Fruit fly (Drosophila melanogaster) whole organism, embryonic: ENCODE results near the gene CG14300.
A peak's percentile ranks its signal among the peaks of the same experiment; 100 is the strongest.

Source experiments
- BEAF-32 ChIP-seq: fragments of 200-800 bp; sonication (Bioruptor generic); optimal IDR thresholded peaks from 3 replicates; lab custom pipeline; 2017; ENCODE audit warnings: missing biosample characterization, missing genetic modification characterization, mild to moderate bottlenecking, moderate library complexity, missing genetic modification reagents
- Bgb ChIP-seq: fragments of 200-800 bp; sonication (Bioruptor generic); IDR thresholded peaks from 2 replicates; pipeline ENCODE4 v1.3.6; 2022; ENCODE audit warnings: missing biosample characterization, missing genetic modification characterization; ENCODE audit not compliant: partially characterized antibody
- CG10274 ChIP-seq: fragments of 200-800 bp; sonication (Bioruptor generic); optimal IDR thresholded peaks from 3 replicates; lab custom pipeline; 2017; ENCODE audit warnings: missing biosample characterization, mild to moderate bottlenecking, missing genetic modification characterization
- CG11093 ChIP-seq: fragments of 200-800 bp; sonication (Bioruptor generic); IDR thresholded peaks from 3 replicates; pipeline ENCODE4 v1.3.6; 2022; ENCODE audit warnings: missing biosample characterization, missing genetic modification characterization
- CG12155 ChIP-seq: fragments of 200-800 bp; sonication (Bioruptor generic); optimal IDR thresholded peaks from 3 replicates; lab custom pipeline; 2016; ENCODE audit warnings: missing biosample characterization, missing genetic modification characterization
- CG13894 ChIP-seq: fragments of 200-800 bp; sonication (Bioruptor generic); optimal IDR thresholded peaks from 3 replicates; lab custom pipeline; 2018; ENCODE audit warnings: missing biosample characterization, mild to moderate bottlenecking, missing genetic modification characterization, moderate library complexity
- CG15514 ChIP-seq: fragments of 200-800 bp; sonication (Bioruptor generic); optimal IDR thresholded peaks from 3 replicates; lab custom pipeline; 2017; ENCODE audit warnings: missing biosample characterization, missing genetic modification characterization, mild to moderate bottlenecking, moderate library complexity, missing genetic modification reagents
- CG1647 ChIP-seq: fragments of 200-800 bp; sonication (Bioruptor generic); optimal IDR thresholded peaks from 3 replicates; lab custom pipeline; 2016; ENCODE audit warnings: missing biosample characterization, missing genetic modification characterization
- CG17802 ChIP-seq: fragments of 200-800 bp; sonication (Bioruptor generic); optimal IDR thresholded peaks from 2 replicates; lab custom pipeline; 2018; ENCODE audit warnings: missing biosample characterization, mild to moderate bottlenecking, missing genetic modification characterization, moderate library complexity
- CG17829 ChIP-seq: fragments of 200-800 bp; optimal IDR thresholded peaks from 2 replicates; lab custom pipeline; 2019; ENCODE audit warnings: missing biosample characterization, mild to moderate bottlenecking, missing genetic modification characterization, moderate library complexity
- CG17912 ChIP-seq: fragments of 200-800 bp; sonication (Bioruptor generic); optimal IDR thresholded peaks from 2 replicates; lab custom pipeline; 2018; ENCODE audit warnings: missing biosample characterization, mild to moderate bottlenecking, missing genetic modification characterization
- CG2712 ChIP-seq: fragments of 200-800 bp; optimal IDR thresholded peaks from 3 replicates; lab custom pipeline; 2019; ENCODE audit warnings: missing biosample characterization, mild to moderate bottlenecking, missing genetic modification characterization, moderate library complexity
- CG34224 ChIP-seq: fragments of 200-800 bp; sonication (Bioruptor generic); IDR thresholded peaks from 3 replicates; pipeline ENCODE4 v1.3.6; 2022; ENCODE audit warnings: missing biosample characterization, missing genetic modification characterization; ENCODE audit not compliant: partially characterized antibody
- CG4404 ChIP-seq: fragments of 200-800 bp; sonication (Bioruptor generic); IDR thresholded peaks from 2 replicates; pipeline ENCODE4 v1.3.6; 2022; ENCODE audit warnings: missing biosample characterization, missing genetic modification characterization
- CG4707 ChIP-seq: fragments of 200-800 bp; sonication (Bioruptor generic); optimal IDR thresholded peaks from 2 replicates; lab custom pipeline; 2018; ENCODE audit warnings: missing biosample characterization, mild to moderate bottlenecking, missing genetic modification characterization, moderate library complexity
- CG6254 ChIP-seq: fragments of 200-800 bp; sonication (Bioruptor generic); optimal IDR thresholded peaks from 3 replicates; lab custom pipeline; 2017; ENCODE audit warnings: mild to moderate bottlenecking, missing biosample characterization, missing genetic modification reagents, missing genetic modification characterization
- CG6854 ChIP-seq: fragments of 200-800 bp; sonication (Bioruptor generic); optimal IDR thresholded peaks from 3 replicates; lab custom pipeline; 2017; ENCODE audit warnings: missing biosample characterization, mild to moderate bottlenecking, missing genetic modification characterization
- CG8290 ChIP-seq, 3 experiments: fragments of 200-800 bp; sonication (Bioruptor generic); optimal IDR thresholded peaks; 2 replicates each; lab custom pipeline; 2016 to 2019; ENCODE audit warnings: missing biosample characterization in 3 of 3, missing genetic modification characterization in 3 of 3, mild to moderate bottlenecking in 2 of 3, moderate library complexity in 1 of 3
- CG8478 ChIP-seq: fragments of >200 bp; optimal IDR thresholded peaks from 2 replicates; lab custom pipeline; 2018
- CG9727 ChIP-seq: fragments of 200-800 bp; sonication (Bioruptor generic); optimal IDR thresholded peaks from 3 replicates; lab custom pipeline; 2017; ENCODE audit warnings: missing biosample characterization, mild to moderate bottlenecking, missing genetic modification characterization
- Dp ChIP-seq: fragments of 200-800 bp; sonication (Bioruptor generic); optimal IDR thresholded peaks from 2 replicates; lab custom pipeline; 2018; ENCODE audit warnings: missing biosample characterization, mild to moderate bottlenecking, missing genetic modification characterization, moderate library complexity
- Ets65A ChIP-seq: fragments of 200-800 bp; sonication (Bioruptor generic); peaks from one replicate; lab custom pipeline; 2016; ENCODE audit warnings: missing biosample characterization, missing genetic modification characterization
- Hmr ChIP-seq: fragments of 200-800 bp; sonication (Bioruptor generic); optimal IDR thresholded peaks from 3 replicates; lab custom pipeline; 2017; ENCODE audit warnings: mild to moderate bottlenecking, missing biosample characterization, missing genetic modification reagents, missing genetic modification characterization
- Kr ChIP-seq: fragments of 200-800 bp; sonication (Bioruptor generic); optimal IDR thresholded peaks from 2 replicates; lab custom pipeline; 2017; ENCODE audit warnings: missing biosample characterization, mild to moderate bottlenecking, missing genetic modification characterization
- Mad ChIP-seq: fragments of 200-800 bp; sonication (Bioruptor generic); optimal IDR thresholded peaks from 2 replicates; lab custom pipeline; 2016; ENCODE audit warnings: missing biosample characterization, missing genetic modification characterization
- Nf-YC ChIP-seq: fragments of 200-800 bp; optimal IDR thresholded peaks from 3 replicates; lab custom pipeline; 2019; ENCODE audit warnings: missing biosample characterization, mild to moderate bottlenecking, missing genetic modification characterization, moderate library complexity
- Ravus ChIP-seq: fragments of 200-800 bp; sonication (Bioruptor generic); IDR thresholded peaks from 2 replicates; pipeline ENCODE4 v1.3.6; 2022; ENCODE audit warnings: missing biosample characterization, missing genetic modification characterization
- Sox102F ChIP-seq: fragments of 200-800 bp; sonication (Bioruptor generic); optimal IDR thresholded peaks from 2 replicates; lab custom pipeline; 2018; ENCODE audit warnings: missing biosample characterization, mild to moderate bottlenecking, missing genetic modification characterization, moderate library complexity
- Spps ChIP-seq: fragments of 200-800 bp; sonication (Bioruptor generic); optimal IDR thresholded peaks from 2 replicates; lab custom pipeline; 2018; ENCODE audit warnings: missing biosample characterization, mild to moderate bottlenecking, missing genetic modification characterization
- Usf ChIP-seq: fragments of 200-800 bp; sonication (Bioruptor generic); optimal IDR thresholded peaks from 2 replicates; lab custom pipeline; 2017; ENCODE audit warnings: missing genotype, missing biosample characterization, missing genetic modification characterization
- Xrp1 ChIP-seq: fragments of 200-800 bp; sonication (Bioruptor generic); IDR thresholded peaks from 2 replicates; pipeline ENCODE4 v1.3.6; 2022; ENCODE audit warnings: missing biosample characterization, missing genetic modification characterization
- ac ChIP-seq: fragments of 200-800 bp; sonication (Bioruptor generic); optimal IDR thresholded peaks from 3 replicates; lab custom pipeline; 2017; ENCODE audit warnings: missing biosample characterization, mild to moderate bottlenecking, missing genetic modification characterization
- ara ChIP-seq: fragments of 200-800 bp; sonication (Bioruptor generic); IDR thresholded peaks from 2 replicates; pipeline ENCODE4 v1.3.6; 2022; ENCODE audit warnings: missing biosample characterization, missing genetic modification characterization
- ato ChIP-seq: fragments of 200-800 bp; sonication (Bioruptor generic); IDR thresholded peaks from 2 replicates; pipeline ENCODE4 v1.3.6; 2022; ENCODE audit warnings: missing biosample characterization, missing genetic modification characterization; ENCODE audit not compliant: partially characterized antibody
- bab2 ChIP-seq: fragments of 200-800 bp; sonication (Bioruptor generic); optimal IDR thresholded peaks from 2 replicates; lab custom pipeline; 2016; ENCODE audit warnings: missing biosample characterization, missing genetic modification characterization
- chinmo ChIP-seq: fragments of 200-800 bp; sonication (Bioruptor generic); IDR thresholded peaks from 4 replicates; pipeline ENCODE4 v1.3.6; 2022; ENCODE audit warnings: missing biosample characterization, missing genetic modification characterization; ENCODE audit not compliant: partially characterized antibody
- fd3F ChIP-seq: fragments of 200-800 bp; sonication (Bioruptor generic); optimal IDR thresholded peaks from 2 replicates; lab custom pipeline; 2018; ENCODE audit warnings: missing biosample characterization, mild to moderate bottlenecking, missing genetic modification characterization, moderate library complexity
- fd64A ChIP-seq: fragments of 200-800 bp; sonication (Bioruptor generic); optimal IDR thresholded peaks from 3 replicates; lab custom pipeline; 2018; ENCODE audit warnings: missing biosample characterization, mild to moderate bottlenecking, missing genetic modification characterization
- gt ChIP-seq: fragments of 200-800 bp; sonication (Bioruptor generic); IDR thresholded peaks from 2 replicates; pipeline ENCODE4 v1.3.6; 2022; ENCODE audit warnings: missing biosample characterization, missing genetic modification characterization
- lola ChIP-seq, 3 experiments: fragments of >200 bp in 2 of 3; fragments of 200-800 bp in 1 of 3; sonication (Bioruptor generic) in 1 of 3; optimal IDR thresholded peaks; 2 replicates each; lab custom pipeline; 2017 to 2019; ENCODE audit warnings: missing biosample characterization in 3 of 3, missing genetic modification characterization in 3 of 3, mild to moderate bottlenecking in 1 of 3, moderate library complexity in 1 of 3
- luna ChIP-seq: fragments of 200-800 bp; sonication (Bioruptor generic); optimal IDR thresholded peaks from 2 replicates; lab custom pipeline; 2016; ENCODE audit warnings: missing biosample characterization, missing genetic modification characterization
- p53 ChIP-seq: fragments of 200-800 bp; sonication (Bioruptor generic); optimal IDR thresholded peaks from 2 replicates; lab custom pipeline; 2016; ENCODE audit warnings: missing biosample characterization, missing genetic modification characterization
- pho ChIP-seq: fragments of 200-800 bp; sonication (Bioruptor generic); optimal IDR thresholded peaks from 2 replicates; lab custom pipeline; 2016; ENCODE audit warnings: missing biosample characterization, missing genetic modification characterization
- prd ChIP-seq, 3 experiments: fragments of >200 bp in 2 of 3; fragments of 200-800 bp in 1 of 3; sonication (Bioruptor generic) in 1 of 3; optimal IDR thresholded peaks in 2 of 3; IDR thresholded peaks in 1 of 3; 2 replicates in 2 of 3; 3 replicates in 1 of 3; pipeline versions ENCODE4 v1.3.6 to Lab custom; 2017 to 2022; ENCODE audit warnings: missing biosample characterization in 1 of 3, missing genetic modification characterization in 1 of 3
- pzg ChIP-seq: fragments of 200-800 bp; sonication (Bioruptor generic); optimal IDR thresholded peaks from 3 replicates; lab custom pipeline; 2018; ENCODE audit warnings: missing biosample characterization, mild to moderate bottlenecking, missing genetic modification characterization, moderate library complexity
- run ChIP-seq: fragments of 200-800 bp; sonication (Bioruptor generic); optimal IDR thresholded peaks from 3 replicates; lab custom pipeline; 2018; ENCODE audit warnings: missing biosample characterization, mild to moderate bottlenecking, missing genetic modification characterization
- sima ChIP-seq: fragments of 200-800 bp; sonication (Bioruptor generic); optimal IDR thresholded peaks from 2 replicates; lab custom pipeline; 2016; ENCODE audit warnings: missing biosample characterization, missing genetic modification characterization
- stwl ChIP-seq: fragments of 200-800 bp; sonication (Bioruptor generic); optimal IDR thresholded peaks from 3 replicates; lab custom pipeline; 2018; ENCODE audit warnings: missing biosample characterization, mild to moderate bottlenecking, missing genetic modification characterization, moderate library complexity
- trem ChIP-seq: fragments of 200-800 bp; optimal IDR thresholded peaks from 3 replicates; lab custom pipeline; 2019; ENCODE audit warnings: missing biosample characterization, mild to moderate bottlenecking, missing genetic modification characterization, moderate library complexity
- unpg ChIP-seq: fragments of 200-800 bp; sonication (Bioruptor generic); optimal IDR thresholded peaks from 3 replicates; lab custom pipeline; 2018; ENCODE audit warnings: missing biosample characterization, mild to moderate bottlenecking, missing genetic modification characterization, moderate library complexity

CG14300 gene

DNA sequence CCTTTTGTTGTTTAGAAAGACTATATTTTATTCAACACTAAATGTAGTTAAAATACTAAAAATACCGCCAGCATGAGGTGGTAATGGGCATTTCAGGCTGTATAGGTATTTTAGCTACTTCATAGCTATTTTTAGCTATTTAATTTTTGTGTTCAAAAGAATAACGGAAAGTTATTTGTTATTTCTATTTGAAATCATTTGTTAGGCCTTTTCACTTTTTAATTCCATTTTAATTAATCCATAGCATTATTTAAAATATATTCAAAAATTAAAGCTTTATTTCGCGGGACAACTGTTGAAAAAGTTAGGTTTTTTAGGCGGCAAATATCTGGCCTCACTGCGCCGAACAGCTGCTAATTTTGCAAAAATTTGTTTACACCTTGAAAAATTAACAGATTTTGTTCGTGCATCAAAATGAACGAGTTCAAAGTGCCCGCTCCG is 16.0 kb downstream of the CG14300 start, which contains the start of the genes dind and CG7706 (continued):
- TF ChIP-seq fd3F (GFP tag; lab: Kevin White, UChicago) (no peak), Kr (GFP tag; lab: Kevin White, UChicago) (no peak), ac (no peak), prd (optimal IDR thresholded peaks at IDR 0.05; lab: Kevin White, UChicago) (no peak), prd (GFP tag; IDR thresholded peaks at IDR 0.05; lab: Robert Waterston, UW) (no peak), CG6854 (no peak), p53 (GFP tag; lab: Kevin White, UChicago) (no peak), CG15514 (peak; percentile 9), Sox102F (GFP tag; lab: Kevin White, UChicago) (no peak), bab2 (no peak), CG2712 (tag; lab: Kevin White, UChicago) (no peak), ato (GFP tag; lab: Robert Waterston, UW) (no peak), CG4707 (GFP tag; lab: Kevin White, UChicago) (no peak), CG6254 (GFP tag; lab: Kevin White, UChicago) (no peak), pzg (GFP tag; lab: Kevin White, UChicago) (peak; percentile 51), Dp (peak; percentile 40), Mad (GFP tag; lab: Kevin White, UChicago) (no peak), CG13894 (tag; lab: Kevin White, UChicago) (no peak), chinmo (GFP tag; lab: Robert Waterston, UW) (no peak), Nf-YC (tag; lab: Kevin White, UChicago) (no peak), run (tag; lab: Kevin White, UChicago) (no peak), trem (tag; lab: Kevin White, UChicago) (peak; percentile 70), fd64A (GFP tag; lab: Kevin White, UChicago) (no peak), lola (GFP tag; optimal IDR thresholded peaks at IDR 0.05; lab: Kevin White, UChicago) (no peak), Ets65A (GFP tag; lab: Kevin White, UChicago) (no peak), CG34224 (GFP tag; lab: Robert Waterston, UW) (no peak), Bgb (GFP tag; lab: Robert Waterston, UW) (no peak), CG11093 (GFP tag; lab: Robert Waterston, UW) (no peak), stwl (tag; lab: Kevin White, UChicago) (peak; percentile 73), CG4404 (GFP tag; lab: Robert Waterston, UW) (no peak), pho (GFP tag; lab: Kevin White, UChicago) (no peak), Xrp1 (GFP tag; lab: Robert Waterston, UW) (no peak), ara (GFP tag; lab: Robert Waterston, UW) (no peak), CG1647 (GFP tag; lab: Kevin White, UChicago) (no peak), CG12155 (peak; percentile 0), Spps (tag; lab: Kevin White, UChicago) (no peak), luna (no peak), CG17912 (GFP tag; lab: Kevin White, UChicago) (no peak), CG8290 (GFP tag; optimal IDR thresholded peaks at IDR 0.05; lab: Kevin White, UChicago) (no peak), CG8290 (tag; optimal IDR thresholded peaks at IDR 0.05; lab: Kevin White, UChicago) (no peak), CG17829 (tag; lab: Kevin White, UChicago) (peak; percentile 15), Usf (GFP tag; lab: Kevin White, UChicago) (no peak), CG8478 (lab: Kevin White, UChicago) (no peak), BEAF-32 (GFP tag; lab: Kevin White, UChicago) (peak; percentile 27), CG10274 (GFP tag; lab: Kevin White, UChicago) (no peak), CG17802 (tag; lab: Kevin White, UChicago) (peak; percentile 59), sima (no peak), Ravus (GFP tag; lab: Robert Waterston, UW) (no peak), unpg (no peak), CG9727 (GFP tag; lab: Kevin White, UChicago) (no peak), gt (no peak), Hmr (no peak)
